Fruit fly (Drosophila melanogaster) whole organism, pupa: ENCODE data around the gene PCNA2.

ENCODE experiments used
- CG10348 ChIP-seq: fragments of 200-800 bp; sonication (Bioruptor generic); IDR thresholded peaks from 2 replicates; pipeline ENCODE4 v1.3.6; 2022; ENCODE audit warnings: missing biosample characterization, missing genetic modification characterization
- CG12605 ChIP-seq: fragments of 200-800 bp; sonication (Bioruptor generic); IDR thresholded peaks from 2 replicates; pipeline ENCODE4 v1.3.6; 2022; ENCODE audit warnings: missing biosample characterization, missing genetic modification characterization
- CG13204 ChIP-seq: fragments of 200-800 bp; sonication (Bioruptor generic); optimal IDR thresholded peaks from 2 replicates; lab custom pipeline; 2018; ENCODE audit warnings: missing biosample characterization, mild to moderate bottlenecking, missing genetic modification characterization, moderate library complexity
- CG14655 ChIP-seq: fragments of 200-800 bp; sonication (Bioruptor generic); optimal IDR thresholded peaks from 3 replicates; lab custom pipeline; 2017; ENCODE audit warnings: mild to moderate bottlenecking, missing biosample characterization, missing genetic modification reagents, missing genetic modification characterization
- CG15710 ChIP-seq: fragments of 200-800 bp; sonication (Bioruptor generic); optimal IDR thresholded peaks from 2 replicates; lab custom pipeline; 2018; ENCODE audit warnings: missing biosample characterization, mild to moderate bottlenecking, missing genetic modification characterization, moderate library complexity
- CG17806 ChIP-seq: fragments of 200-800 bp; sonication (Bioruptor generic); optimal IDR thresholded peaks from 2 replicates; lab custom pipeline; 2018; ENCODE audit warnings: missing biosample characterization, mild to moderate bottlenecking, missing genetic modification characterization, moderate library complexity
- CG32121 ChIP-seq: fragments of 200-800 bp; sonication (Bioruptor generic); IDR thresholded peaks from 2 replicates; pipeline ENCODE4 v1.3.6; 2022; ENCODE audit warnings: missing biosample characterization, missing genetic modification characterization
- CG34367 ChIP-seq: fragments of 200-800 bp; sonication (Bioruptor generic); optimal IDR thresholded peaks from 2 replicates; lab custom pipeline; 2018; ENCODE audit warnings: missing biosample characterization, mild to moderate bottlenecking, missing genetic modification characterization
- CG4496 ChIP-seq: fragments of 200-800 bp; sonication (Bioruptor generic); IDR thresholded peaks from 3 replicates; pipeline ENCODE4 v1.3.6; 2022; ENCODE audit warnings: missing biosample characterization, missing genetic modification characterization
- CG8159 ChIP-seq: fragments of 200-800 bp; sonication (Bioruptor generic); optimal IDR thresholded peaks from 3 replicates; lab custom pipeline; 2018; ENCODE audit warnings: missing biosample characterization, mild to moderate bottlenecking, missing genetic modification characterization, moderate library complexity
- CG8301 ChIP-seq: fragments of 200-800 bp; sonication (Bioruptor generic); optimal IDR thresholded peaks from 2 replicates; lab custom pipeline; 2018; ENCODE audit warnings: missing biosample characterization, mild to moderate bottlenecking, missing genetic modification characterization
- CG9948 ChIP-seq: fragments of 200-800 bp; sonication (Bioruptor generic); optimal IDR thresholded peaks from 2 replicates; lab custom pipeline; 2018; ENCODE audit warnings: missing biosample characterization, mild to moderate bottlenecking, missing genetic modification characterization, moderate library complexity
- D1 ChIP-seq: fragments of 200-800 bp; sonication (Bioruptor generic); optimal IDR thresholded peaks from 2 replicates; lab custom pipeline; 2018; ENCODE audit warnings: missing biosample characterization, mild to moderate bottlenecking, missing genetic modification characterization, moderate library complexity
- EcR ChIP-seq: fragments of 200-800 bp; sonication (Bioruptor generic); optimal IDR thresholded peaks from 3 replicates; lab custom pipeline; 2019; ENCODE audit warnings: missing biosample characterization, missing genetic modification characterization, mild to moderate bottlenecking, moderate library complexity, missing genetic modification reagents
- Ets98B ChIP-seq: fragments of 200-800 bp; sonication (Bioruptor generic); IDR thresholded peaks from 2 replicates; pipeline ENCODE4 v1.3.6; 2022; ENCODE audit warnings: missing biosample characterization, missing genetic modification characterization
- Pif1A ChIP-seq: fragments of 200-800 bp; sonication (Bioruptor generic); optimal IDR thresholded peaks from 3 replicates; lab custom pipeline; 2016; ENCODE audit warnings: missing biosample characterization, missing genetic modification characterization
- Pif1B ChIP-seq: fragments of 200-800 bp; sonication (Bioruptor generic); optimal IDR thresholded peaks from 3 replicates; lab custom pipeline; 2016; ENCODE audit warnings: missing biosample characterization, missing genetic modification characterization
- Snoo ChIP-seq: fragments of 200-800 bp; sonication (Bioruptor generic); optimal IDR thresholded peaks from 3 replicates; lab custom pipeline; 2017; ENCODE audit warnings: missing biosample characterization, mild to moderate bottlenecking, missing genetic modification characterization, inconsistent platforms
- fd96Ca ChIP-seq: fragments of 200-800 bp; sonication (Bioruptor generic); IDR thresholded peaks from 3 replicates; pipeline ENCODE4 v1.3.6; 2022; ENCODE audit warnings: missing biosample characterization, missing genetic modification characterization
- gl ChIP-seq: fragments of 200-800 bp; sonication (Bioruptor generic); optimal IDR thresholded peaks from 2 replicates; lab custom pipeline; 2018; ENCODE audit warnings: missing biosample characterization, mild to moderate bottlenecking, missing genetic modification characterization
- rn ChIP-seq: fragments of 200-800 bp; sonication (Bioruptor generic); IDR thresholded peaks from 2 replicates; pipeline ENCODE4 v1.3.6; 2022; ENCODE audit warnings: missing biosample characterization, missing genetic modification characterization

The PCNA2 gene

dm6 chr2L:19570806-19571254, 13.0 kb downstream of the PCNA2 start:
- TF ChIP-seq CG8159 (tag; lab: Kevin White, UChicago) (peak; percentile 25), CG13204 (GFP tag; lab: Kevin White, UChicago) (no peak), rn (GFP tag; lab: Robert Waterston, UW) (no peak), CG4496 (GFP tag; lab: Robert Waterston, UW) (peak; percentile 81), Ets98B (GFP tag; lab: Robert Waterston, UW) (peak; percentile 25), CG9948 (tag; lab: Kevin White, UChicago) (no peak), CG12605 (GFP tag; lab: Robert Waterston, UW) (no peak), Pif1B (GFP tag; lab: Kevin White, UChicago) (no peak), CG14655 (peak; percentile 61), Snoo (peak; percentile 1), Pif1A (GFP tag; lab: Kevin White, UChicago) (peak; percentile 42), CG17806 (tag; lab: Kevin White, UChicago) (no peak), fd96Ca (GFP tag; lab: Robert Waterston, UW) (0 out of 3 replicates have a peak, but pooled peaks have one; percentile 43), CG32121 (GFP tag; lab: Robert Waterston, UW) (peak; percentile 49), D1 (tag; lab: Kevin White, UChicago) (no peak), CG8301 (peak; percentile 37), CG34367 (tag; lab: Kevin White, UChicago) (no peak), EcR (no peak), CG15710 (tag; lab: Kevin White, UChicago) (no peak), CG10348 (no peak), gl (no peak)
- TF ChIP-seq, all 21 proteins: peak for 9

dm6 chr2L:19567305-19567898, 16.4 kb downstream of the PCNA2 start:
- TF ChIP-seq CG12605 (GFP tag; lab: Robert Waterston, UW), result no peak
- TF ChIP-seq CG34367 (tag; lab: Kevin White, UChicago), result no peak
- no peak for TF ChIP-seq EcR
- no peak for TF ChIP-seq CG10348
- TF ChIP-seq Pif1B (GFP tag; lab: Kevin White, UChicago), result no peak
- TF ChIP-seq CG8159 (tag; lab: Kevin White, UChicago), result no peak
- no peak for TF ChIP-seq Pif1A (GFP tag; lab: Kevin White, UChicago)
- TF ChIP-seq CG17806 (tag; lab: Kevin White, UChicago), result no peak
- no peak for TF ChIP-seq Ets98B (GFP tag; lab: Robert Waterston, UW)
- TF ChIP-seq rn (GFP tag; lab: Robert Waterston, UW), result no peak

- no peak for TF ChIP-seq Pif1B (GFP tag; lab: Kevin White, UChicago)
- TF ChIP-seq CG15710 (tag; lab: Kevin White, UChicago), result no peak
- TF ChIP-seq Pif1A (GFP tag; lab: Kevin White, UChicago), result no peak
- no peak for TF ChIP-seq CG14655
- peak; percentile 63 for TF ChIP-seq gl
- TF ChIP-seq CG9948 (tag; lab: Kevin White, UChicago), result no peak
- TF ChIP-seq fd96Ca (GFP tag; lab: Robert Waterston, UW), result no peak
Measured at dm6 chr2L:19565233-19565898, 18.4 kb downstream of the PCNA2 start, which contains the start of gene CG13077. CG13077 (plus strand) TSS chr2L:19565863.

dm6 chr2L:19563029-19563980, 20.5 kb downstream of the PCNA2 start, which contains the start of gene CG13078:
CG13078 (plus strand) TSS chr2L:19563930.
- TF ChIP-seq CG34367 (tag; lab: Kevin White, UChicago), result no peak
- no peak for TF ChIP-seq CG8159 (tag; lab: Kevin White, UChicago)
- no peak for TF ChIP-seq CG15710 (tag; lab: Kevin White, UChicago)
- TF ChIP-seq Snoo, result no peak
- no peak for TF ChIP-seq CG4496 (GFP tag; lab: Robert Waterston, UW)
- TF ChIP-seq Ets98B (GFP tag; lab: Robert Waterston, UW), result no peak

- TF ChIP-seq CG15710 (tag; lab: Kevin White, UChicago) (no peak), fd96Ca (GFP tag; lab: Robert Waterston, UW) (no peak), CG10348 (no peak), CG17806 (tag; lab: Kevin White, UChicago) (no peak), CG12605 (GFP tag; lab: Robert Waterston, UW) (no peak; the same call in 1 of the 2 replicates), Ets98B (GFP tag; lab: Robert Waterston, UW) (no peak), CG13204 (GFP tag; lab: Kevin White, UChicago) (no peak), CG34367 (tag; lab: Kevin White, UChicago) (peak; percentile 28), rn (GFP tag; lab: Robert Waterston, UW) (no peak), EcR (peak; percentile 94), CG32121 (GFP tag; lab: Robert Waterston, UW) (no peak), D1 (tag; lab: Kevin White, UChicago) (no peak), CG4496 (GFP tag; lab: Robert Waterston, UW) (peak; percentile 89), Pif1B (GFP tag; lab: Kevin White, UChicago) (peak; percentile 53), CG8301 (no peak), Pif1A (GFP tag; lab: Kevin White, UChicago) (no peak), gl (peak; percentile 65), CG14655 (no peak), CG9948 (tag; lab: Kevin White, UChicago) (no peak), Snoo (peak; percentile 50), CG8159 (tag; lab: Kevin White, UChicago) (no peak)
Measured at dm6 chr2L:19549412-19549811, 34.4 kb downstream of the PCNA2 start.
